Worm (Caenorhabditis elegans) whole organism, dauer: ENCODE results near the gene F26F4.12.
"Not testable (repeated sequence)": the region's sequence is repeated elsewhere in the genome, so short reads cannot be mapped to it uniquely, and the experiment has no call there.

Source experiments
- unc-62 ChIP-seq: sonication (generic microtip); optimal IDR thresholded peaks from 2 replicates; lab custom pipeline; 2017; ENCODE audit warnings: missing biosample characterization, missing genetic modification reagents, missing genetic modification characterization

F26F4.12 gene

DNA sequence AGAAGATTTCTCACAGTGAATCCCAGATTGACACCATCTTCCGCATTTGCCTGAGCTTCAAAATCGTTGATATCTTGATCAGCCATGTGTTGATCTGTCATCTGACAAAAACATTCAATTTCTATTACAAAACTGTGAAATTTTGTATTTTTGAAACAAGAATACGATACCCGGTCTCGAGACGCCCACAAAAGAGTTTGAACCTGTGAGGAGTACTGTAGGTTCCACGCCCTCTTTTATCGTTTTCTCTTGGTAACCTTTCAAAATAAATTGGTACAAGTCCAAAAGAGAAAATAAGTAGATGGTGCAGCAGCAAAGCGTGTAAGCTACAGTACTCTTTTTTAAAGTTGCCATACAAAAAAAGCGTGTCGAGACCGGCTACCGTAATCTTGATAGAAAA is at the start of gene F26F4.12:
F26F4.12 (minus strand) TSS at position 101 of the 400 bp plus-strand sequence.
- TF ChIP-seq unc-62 (GFP tag; lab: Kevin White, UChicago) = no peak

DNA sequence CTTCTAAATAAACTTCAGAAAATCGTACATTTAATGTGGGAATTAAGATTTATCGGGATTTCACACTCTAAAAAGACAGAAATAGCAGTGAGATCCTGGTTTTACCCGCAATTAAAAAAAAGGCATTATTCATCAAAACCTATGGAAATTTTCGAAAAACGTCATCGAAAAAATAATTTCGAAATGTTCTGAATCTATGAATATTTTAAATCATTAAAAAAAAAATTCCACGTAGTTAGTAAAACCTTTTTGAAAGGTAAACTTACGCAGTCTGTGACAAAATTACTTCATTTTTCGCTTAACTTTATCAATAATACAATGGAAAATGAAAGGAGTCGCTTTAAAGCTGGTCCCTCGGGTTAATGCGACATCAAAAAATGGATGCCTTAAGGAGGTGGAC is 46.7 kb upstream of the F26F4.12 start, which contains the start of gene C26E6.1:
C26E6.1 (plus strand) TSS at position 301 of the 400 bp plus-strand sequence.
- TF ChIP-seq unc-62 (GFP tag; lab: Kevin White, UChicago) = no peak

DNA sequence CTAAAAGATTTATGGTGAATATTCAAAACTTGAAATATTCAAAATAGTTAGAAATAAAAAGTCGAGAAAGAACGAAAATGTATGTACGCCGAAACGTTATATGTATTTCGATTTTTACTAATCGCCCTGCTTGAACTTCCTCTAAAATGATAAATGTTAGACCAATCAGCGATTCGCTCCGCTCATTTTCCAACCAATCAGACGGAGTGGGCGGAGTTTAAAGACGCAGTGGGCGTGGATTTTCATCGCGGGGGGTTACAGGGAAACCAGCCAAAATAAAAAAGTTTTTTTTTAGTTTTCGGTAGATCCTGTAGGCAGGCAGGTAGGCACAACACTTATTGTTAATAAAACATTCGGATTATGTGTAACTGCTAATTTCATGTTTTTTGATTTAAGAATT is 43.1 kb upstream of the F26F4.12 start:
- TF ChIP-seq unc-62 (GFP tag; lab: Kevin White, UChicago) = no peak

DNA sequence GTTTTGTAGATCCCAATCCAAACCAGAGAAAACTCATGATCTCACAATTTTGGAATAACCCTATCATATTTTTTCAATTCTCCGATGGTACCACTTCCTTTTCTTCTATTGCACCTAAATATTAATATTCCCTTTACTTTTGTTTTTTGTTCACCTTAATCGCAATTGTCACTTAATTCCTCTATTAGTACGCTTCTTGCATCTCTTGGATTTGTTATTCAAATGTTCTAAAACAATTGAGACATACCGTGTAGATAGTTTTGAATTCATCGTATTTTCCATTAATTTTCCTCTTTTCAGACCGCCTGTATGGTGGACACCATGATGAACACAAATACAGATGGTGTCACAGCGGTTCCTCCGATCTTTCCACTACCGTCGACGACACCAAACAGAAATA is 42.0 kb upstream of the F26F4.12 start, which contains the start of gene flh-2:
flh-2 (plus strand) TSS at position 301 of the 400 bp plus-strand sequence.
- no peak for TF ChIP-seq unc-62 (GFP tag; lab: Kevin White, UChicago)

DNA sequence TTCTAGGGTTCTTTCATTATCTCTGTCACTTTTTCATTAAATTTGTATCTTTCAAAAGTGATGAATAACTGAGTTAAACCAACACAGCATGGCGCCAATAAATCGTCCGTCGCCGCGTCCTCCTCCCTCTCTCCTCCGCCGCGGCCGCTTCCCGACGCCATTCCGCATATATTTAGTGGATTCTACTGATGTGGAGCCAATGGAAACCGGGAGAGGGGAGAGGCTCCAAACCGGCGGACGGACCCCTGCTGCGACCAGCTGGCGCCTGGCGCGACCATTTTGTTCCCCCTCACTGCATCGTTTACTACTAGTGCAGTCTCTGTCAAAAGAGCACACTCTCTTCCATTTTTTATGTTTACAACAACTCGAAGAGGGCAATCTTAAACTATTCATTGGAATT is 41.4 kb upstream of the F26F4.12 start:
- no peak for TF ChIP-seq unc-62 (GFP tag; lab: Kevin White, UChicago)

DNA sequence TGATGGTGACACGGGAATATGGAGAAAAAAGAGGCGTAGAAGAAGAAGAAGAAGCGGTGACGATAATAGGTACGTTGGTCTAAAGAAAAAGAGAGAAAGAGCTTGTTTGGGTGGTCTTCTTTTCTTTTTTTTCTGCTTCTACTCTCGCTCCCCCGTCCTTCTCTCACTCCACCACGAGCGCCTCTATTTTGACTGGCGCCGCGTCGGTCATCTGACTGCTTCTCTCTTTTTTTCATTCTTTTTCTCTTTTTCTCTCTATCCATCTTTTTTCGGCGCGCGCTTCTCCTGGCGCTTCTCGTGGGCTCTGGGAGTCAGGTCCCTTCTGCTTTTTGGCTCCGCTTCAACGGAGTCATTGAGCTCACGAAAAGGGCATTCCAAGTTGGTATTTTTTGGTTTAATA is 40.5 kb upstream of the F26F4.12 start:
- TF ChIP-seq unc-62 (GFP tag; lab: Kevin White, UChicago) = no peak

DNA sequence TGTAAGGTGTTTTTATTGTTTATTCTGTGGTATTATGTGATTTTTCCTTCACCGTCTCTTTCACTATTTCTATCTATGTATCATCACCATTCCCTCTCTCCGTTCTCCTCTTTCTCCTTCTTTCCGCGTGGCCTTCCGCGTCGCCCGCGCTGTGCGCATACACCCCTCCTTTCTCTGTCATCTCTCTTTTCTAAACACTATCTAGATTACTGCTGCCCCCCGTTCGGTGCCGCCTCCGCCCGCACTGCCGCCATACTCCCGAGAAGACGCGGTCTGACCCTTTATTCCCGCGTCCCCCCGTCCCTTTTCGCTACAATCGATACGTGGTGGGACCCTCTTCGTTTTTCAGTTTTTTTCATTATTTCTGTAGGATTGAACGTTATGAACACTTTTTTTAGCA is 38.8 kb upstream of the F26F4.12 start:
- no peak for TF ChIP-seq unc-62 (GFP tag; lab: Kevin White, UChicago)

DNA sequence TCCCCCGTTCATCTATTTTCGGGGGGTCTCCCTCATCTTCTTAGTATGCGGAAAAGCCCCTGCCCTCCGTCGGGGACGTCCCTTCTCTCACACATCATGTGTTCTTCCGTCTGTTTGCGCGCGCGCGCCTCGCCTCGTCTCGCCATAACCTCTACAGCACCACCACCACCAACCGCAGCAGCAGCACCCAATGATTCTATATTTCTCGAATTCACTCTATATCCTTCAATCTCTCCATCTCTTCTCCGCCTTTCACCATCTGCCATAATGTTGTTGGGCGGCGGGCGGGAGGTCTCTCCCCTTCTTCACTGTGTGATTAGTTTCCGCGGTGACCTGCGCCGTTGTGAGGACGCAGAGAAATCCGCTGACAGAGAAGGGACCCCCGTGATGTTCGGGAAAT is 37.5 kb upstream of the F26F4.12 start:
- no peak for TF ChIP-seq unc-62 (GFP tag; lab: Kevin White, UChicago)

DNA sequence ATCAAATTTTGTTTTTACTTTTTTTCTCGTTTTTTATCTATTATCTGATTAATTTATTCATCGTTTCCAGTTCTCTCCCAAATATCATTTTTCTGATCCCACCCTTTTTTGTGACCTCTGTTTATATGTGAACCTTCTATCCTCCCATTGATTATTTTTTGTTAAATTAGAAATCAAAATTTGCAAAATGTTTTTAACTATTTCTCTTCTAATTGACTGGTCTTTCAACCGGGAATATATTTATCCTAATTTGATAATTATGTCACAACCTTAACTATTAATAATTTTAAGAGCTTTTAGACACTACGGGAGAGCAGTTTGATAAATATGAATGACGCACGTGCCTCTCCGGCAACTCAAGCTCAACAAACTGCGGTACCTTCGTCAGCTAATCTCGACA is 34.4 kb upstream of the F26F4.12 start, which contains the start of gene ntl-9:
ntl-9 (plus strand) TSS at position 301 of the 400 bp plus-strand sequence.
- no peak for TF ChIP-seq unc-62 (GFP tag; lab: Kevin White, UChicago)

DNA sequence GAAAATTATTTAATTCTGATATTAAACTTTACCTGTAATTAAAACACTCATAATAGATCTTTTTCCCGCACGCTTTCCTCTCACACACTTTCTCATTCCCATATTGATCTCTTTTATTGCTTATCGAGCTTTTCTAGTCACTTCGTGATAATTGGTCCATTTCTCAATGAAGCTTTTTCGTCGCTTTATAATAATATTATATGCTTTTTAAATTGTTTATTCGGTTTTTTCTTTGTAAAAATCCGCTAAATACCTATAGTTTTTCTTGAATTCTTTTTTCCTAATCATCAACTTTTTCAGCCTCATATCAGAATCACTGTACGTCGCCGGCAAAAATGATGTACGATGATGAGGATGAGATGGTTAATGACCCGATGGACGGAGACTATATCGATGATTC is 29.4 kb upstream of the F26F4.12 start, which contains the start of gene rpb-2:
rpb-2 (plus strand) TSS at position 301 of the 400 bp plus-strand sequence.
- TF ChIP-seq unc-62 (GFP tag; lab: Kevin White, UChicago) = no peak

DNA sequence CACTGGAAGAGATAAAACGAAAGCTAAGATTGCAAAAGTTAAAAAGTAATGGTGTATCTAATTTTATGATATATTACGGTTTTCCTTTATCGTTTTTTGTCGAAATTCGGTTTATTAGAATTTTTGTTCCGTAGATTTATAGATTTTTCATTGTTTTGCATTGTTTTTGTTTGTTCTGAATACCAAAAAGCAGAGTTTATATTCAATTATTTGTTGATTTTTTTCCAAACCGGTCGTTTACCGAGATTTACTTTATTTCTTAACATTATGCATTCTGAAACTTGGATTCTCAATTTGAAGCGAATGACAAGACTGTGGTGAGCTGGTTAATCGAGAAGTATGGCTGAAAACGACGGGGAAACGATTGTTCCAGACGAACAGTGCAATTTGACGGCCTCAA is 27.2 kb upstream of the F26F4.12 start, which contains the start of gene fsn-1:
fsn-1 (plus strand) TSS at position 301 of the 400 bp plus-strand sequence.
- TF ChIP-seq unc-62 (GFP tag; lab: Kevin White, UChicago) = no peak

DNA sequence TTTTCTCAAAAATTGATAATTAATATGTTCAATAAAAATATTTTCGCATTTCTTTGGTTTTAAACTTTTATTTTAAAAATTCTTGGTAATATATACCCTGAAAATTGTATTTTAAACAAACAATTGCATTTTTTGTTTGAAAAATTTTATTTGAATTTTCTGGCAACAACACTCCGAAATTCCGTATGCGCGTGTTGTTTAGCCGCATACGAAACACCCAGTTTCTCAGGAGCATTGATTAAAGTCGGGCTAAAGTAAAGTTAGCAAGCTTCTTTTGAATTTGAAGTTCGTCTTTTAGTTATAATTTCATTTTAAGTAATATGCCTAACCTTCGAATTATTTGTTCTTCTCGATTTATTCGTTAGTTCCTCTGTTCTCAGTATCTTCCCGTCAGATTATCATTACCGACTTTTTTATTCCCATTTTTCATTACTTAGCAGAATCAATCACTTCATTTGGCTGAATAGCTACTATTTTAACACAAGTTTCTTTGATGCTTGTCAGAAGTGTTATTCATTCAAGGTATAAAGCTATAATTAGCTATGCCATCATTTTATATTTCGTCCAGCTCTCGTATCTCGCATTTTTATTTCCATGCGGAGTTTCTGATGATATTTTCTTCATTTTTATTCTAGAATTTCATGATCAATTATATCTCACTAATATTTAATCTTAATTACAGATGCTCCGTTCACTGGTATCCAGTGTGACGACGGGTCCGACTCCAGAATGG is 25.2 kb upstream of the F26F4.12 start, which contains the start of gene mrps-18C:
mrps-18C (plus strand) TSS at position 683 of the 733 bp plus-strand sequence.
- no peak for TF ChIP-seq unc-62 (GFP tag; lab: Kevin White, UChicago)

DNA sequence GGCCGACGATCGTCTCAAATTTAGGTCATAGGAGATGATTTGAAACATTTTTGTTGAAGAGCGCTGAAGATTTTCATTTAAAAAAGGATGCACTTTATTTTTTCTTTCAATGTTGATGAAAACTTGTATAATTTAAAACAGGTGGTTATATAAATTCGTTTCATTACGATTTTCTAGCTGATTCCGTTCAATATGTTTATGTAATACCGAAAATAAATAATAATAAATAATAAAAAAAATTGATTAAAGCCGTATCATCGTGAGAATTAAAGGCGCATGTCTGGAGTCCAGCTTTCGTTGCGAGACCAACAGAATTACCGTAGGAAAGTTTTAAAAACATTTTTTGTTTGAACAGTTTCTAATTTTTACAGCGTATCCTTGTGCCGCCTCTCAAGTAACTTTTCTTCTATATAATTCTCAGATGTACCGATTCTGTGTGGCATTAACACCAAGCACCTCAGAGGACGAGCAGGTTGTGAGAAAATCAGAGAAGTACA is 22.4 kb upstream of the F26F4.12 start, which contains the start of the genes C26E6.12 and eri-9:
C26E6.12 (minus strand) TSS at position 51 of the 497 bp plus-strand sequence.
eri-9 (plus strand) TSS at position 248 of the 497 bp plus-strand sequence.
- TF ChIP-seq unc-62 (GFP tag; lab: Kevin White, UChicago) = no peak

DNA sequence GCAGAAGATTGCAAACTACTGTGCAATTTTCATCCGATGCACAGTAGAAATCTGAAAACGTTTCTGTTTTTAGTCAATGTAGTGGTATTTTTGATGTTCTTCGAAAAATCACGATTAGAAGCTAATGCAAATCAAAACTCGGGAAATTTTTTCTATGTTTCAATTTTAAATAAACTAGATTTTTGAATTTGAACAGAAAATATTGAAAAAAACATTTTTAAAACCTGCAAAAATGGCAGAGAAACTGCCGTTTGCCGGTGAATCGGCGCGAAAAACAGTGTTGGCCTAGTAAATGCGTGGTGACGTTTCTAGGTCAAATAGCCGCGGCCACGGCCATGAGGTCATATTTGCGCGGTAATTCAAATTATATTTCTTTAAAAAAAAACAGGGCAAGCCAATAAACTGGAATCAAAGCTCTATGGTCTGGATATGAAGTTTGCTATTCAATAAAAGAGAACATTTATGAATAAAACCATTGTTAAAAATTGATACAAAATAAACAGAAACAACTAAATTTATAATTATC is 20.4 kb upstream of the F26F4.12 start, which contains the start of gene set-2:
set-2 (minus strand) TSS at position 51 of the 526 bp plus-strand sequence.
- no peak for TF ChIP-seq unc-62 (GFP tag; lab: Kevin White, UChicago)

DNA sequence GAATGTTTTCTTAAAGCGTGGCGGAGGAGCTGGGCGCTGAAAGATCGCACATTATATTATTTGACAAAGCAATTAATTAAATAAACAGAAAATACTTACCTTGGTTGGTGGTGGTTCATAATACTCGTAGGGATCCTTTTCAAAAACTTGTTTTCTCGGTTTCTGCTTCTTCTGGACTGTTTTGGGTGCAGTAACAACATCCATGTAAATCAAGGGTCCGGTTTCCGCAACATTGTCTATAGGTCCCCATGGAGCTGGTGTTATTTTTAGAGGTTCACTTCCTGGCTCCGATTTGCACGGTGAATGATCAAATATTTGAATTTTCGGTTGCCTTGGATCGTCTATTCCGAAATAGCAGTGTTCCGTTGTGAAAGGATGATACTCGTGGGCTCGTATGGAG is 14.3 kb upstream of the F26F4.12 start:
- TF ChIP-seq unc-62 (GFP tag; lab: Kevin White, UChicago) = no peak

DNA sequence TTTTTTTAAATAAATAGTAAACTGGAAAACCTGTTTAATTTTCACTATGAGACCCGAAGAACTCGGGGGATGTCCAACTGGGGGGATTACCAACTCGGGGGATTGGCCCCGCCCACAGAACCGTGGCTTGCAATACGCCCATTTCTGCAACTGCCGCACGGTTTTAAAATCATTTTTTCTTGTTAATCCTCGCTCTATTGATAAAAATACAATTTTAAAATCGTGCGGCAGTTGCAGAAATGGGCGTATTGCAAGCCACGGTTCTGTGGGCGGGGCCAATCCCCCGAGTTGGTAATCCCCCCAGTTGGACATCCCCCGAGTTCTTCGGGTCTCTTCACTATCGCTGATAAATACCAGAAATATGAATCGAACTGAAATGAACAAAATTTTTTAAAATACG is 12.2 kb upstream of the F26F4.12 start, which contains the start of gene mmab-1:
mmab-1 (minus strand) TSS at position 95 of the 400 bp plus-strand sequence.
- not testable (repeated sequence) for TF ChIP-seq unc-62 (GFP tag; lab: Kevin White, UChicago)
